Worm (Caenorhabditis elegans) whole organism, young adult: ENCODE results near the gene T07A9.12.
A peak's percentile ranks its signal among the peaks of the same experiment; 100 is the strongest.

ENCODE experiments used
- B0019.2 ChIP-seq: fragments of 200-800 bp; sonication (Bioruptor generic); conservative IDR thresholded peaks from 2 replicates; pipeline ENCODE4 v1.3.6; 2022; ENCODE audit warnings: missing genetic modification reagents, missing genetic modification characterization, missing compliant biosample characterization
- B0336.3 ChIP-seq: fragments of 200-800 bp; sonication (Bioruptor generic); IDR thresholded peaks from 2 replicates; pipeline ENCODE4 v1.3.6; 2022; ENCODE audit warnings: missing genetic modification characterization, missing compliant biosample characterization
- F10E7.11 ChIP-seq: sonication (generic microtip); optimal IDR thresholded peaks from 2 replicates; lab custom pipeline; 2017; ENCODE audit warnings: mild to moderate bottlenecking, missing genetic modification characterization, moderate library complexity, missing compliant biosample characterization
- K12H6.12 ChIP-seq: fragments of 200-800 bp; sonication (Bioruptor generic); optimal IDR thresholded peaks from 2 replicates; lab custom pipeline; 2018; ENCODE audit warnings: mild to moderate bottlenecking, missing genetic modification characterization, missing compliant biosample characterization
- Y67H2A.10 ChIP-seq: fragments of 200-800 bp; sonication (Bioruptor generic); conservative IDR thresholded peaks from 2 replicates; pipeline ENCODE4 v1.3.6; 2022; ENCODE audit warnings: missing genetic modification reagents, missing genetic modification characterization, missing compliant biosample characterization
- aptf-2 ChIP-seq: fragments of 200-800 bp; sonication (Bioruptor generic); conservative IDR thresholded peaks from 2 replicates; pipeline ENCODE4 v1.3.6; 2022; ENCODE audit warnings: missing genetic modification reagents, missing genetic modification characterization, missing compliant biosample characterization
- athp-1 ChIP-seq: sonication (generic microtip); optimal IDR thresholded peaks from 2 replicates; lab custom pipeline; 2017; ENCODE audit warnings: mild to moderate bottlenecking, missing genetic modification characterization, missing compliant biosample characterization
- bed-1 ChIP-seq: fragments of 200-800 bp; sonication (Bioruptor generic); IDR thresholded peaks from 2 replicates; pipeline ENCODE4 v1.3.6; 2022; ENCODE audit warnings: missing genetic modification reagents, missing genetic modification characterization, missing compliant biosample characterization
- bed-2 ChIP-seq: fragments of 200-800 bp; sonication (Bioruptor generic); IDR thresholded peaks from 2 replicates; pipeline ENCODE4 v1.3.6; 2022; ENCODE audit warnings: missing genetic modification reagents, missing genetic modification characterization, missing compliant biosample characterization
- ccch-3 ChIP-seq: fragments of 200-800 bp; sonication (Bioruptor generic); optimal IDR thresholded peaks from 2 replicates; lab custom pipeline; 2018; ENCODE audit warnings: mild to moderate bottlenecking, missing genetic modification characterization, missing compliant biosample characterization
- ceh-40 ChIP-seq: fragments of 200-800 bp; sonication (Bioruptor generic); IDR thresholded peaks from 2 replicates; pipeline ENCODE4 v1.3.6; 2022; ENCODE audit warnings: missing genetic modification characterization, missing compliant biosample characterization
- efl-1 ChIP-seq: fragments of 150-350 bp; optimal IDR thresholded peaks from 2 replicates; lab custom pipeline; 2014; ENCODE audit warnings: missing biosample characterization, missing genetic modification reagents, missing genetic modification characterization
- egl-44 ChIP-seq: fragments of 200-800 bp; sonication (Bioruptor generic); IDR thresholded peaks from 2 replicates; pipeline ENCODE4 v1.3.6; 2022; ENCODE audit warnings: missing genetic modification reagents, missing genetic modification characterization, missing compliant biosample characterization
- ekl-4 ChIP-seq: fragments of 200-800 bp; sonication (Bioruptor generic); IDR thresholded peaks from 2 replicates; pipeline ENCODE4 v1.3.6; 2022; ENCODE audit warnings: missing genetic modification reagents, missing genetic modification characterization, missing compliant biosample characterization
- ets-4 ChIP-seq: fragments of 200-800 bp; sonication (Bioruptor generic); optimal IDR thresholded peaks from 2 replicates; lab custom pipeline; 2018; ENCODE audit warnings: mild to moderate bottlenecking, missing genetic modification characterization, missing compliant biosample characterization
- hmg-20 ChIP-seq: fragments of 200-800 bp; sonication (Bioruptor generic); IDR thresholded peaks from 2 replicates; pipeline ENCODE4 v1.3.6; 2022; ENCODE audit warnings: missing genetic modification reagents, missing genetic modification characterization, missing compliant biosample characterization
- hrde-1 ChIP-seq: sonication (generic microtip); optimal IDR thresholded peaks from 2 replicates; lab custom pipeline; 2016; ENCODE audit warnings: missing genetic modification characterization, mild to moderate bottlenecking, missing compliant biosample characterization, moderate library complexity, missing genotype, missing genetic modification reagents, borderline replicate concordance
- let-526 ChIP-seq: fragments of 200-800 bp; sonication (Bioruptor generic); IDR thresholded peaks from 2 replicates; pipeline ENCODE4 v1.3.6; 2022; ENCODE audit warnings: missing genetic modification reagents, missing genetic modification characterization, missing compliant biosample characterization
- let-607 ChIP-seq, 2 experiments: fragments of 200-800 bp in 1 of 2; sonication (Bioruptor generic) in 1 of 2; sonication (generic microtip) in 1 of 2; optimal IDR thresholded peaks; 2 replicates each; lab custom pipeline; 2016 to 2018; ENCODE audit warnings: mild to moderate bottlenecking in 2 of 2, missing compliant biosample characterization in 2 of 2, missing genetic modification characterization in 2 of 2, moderate library complexity in 2 of 2, missing genotype in 1 of 2
- lin-40 ChIP-seq: sonication (generic microtip); optimal IDR thresholded peaks from 2 replicates; lab custom pipeline; 2016; ENCODE audit warnings: missing genetic modification characterization, mild to moderate bottlenecking, missing compliant biosample characterization, missing genotype, missing genetic modification reagents
- lir-1 ChIP-seq: fragments of 200-800 bp; sonication (Bioruptor generic); conservative IDR thresholded peaks from 2 replicates; pipeline ENCODE4 v1.3.6; 2022; ENCODE audit warnings: missing genetic modification reagents, missing genetic modification characterization, missing compliant biosample characterization
- lsl-1 ChIP-seq: fragments of 200-800 bp; sonication (Bioruptor generic); optimal IDR thresholded peaks from 2 replicates; lab custom pipeline; 2018; ENCODE audit warnings: mild to moderate bottlenecking, missing genetic modification characterization, moderate library complexity, missing compliant biosample characterization
- madf-3 ChIP-seq: fragments of 200-800 bp; sonication (Bioruptor generic); IDR thresholded peaks from 2 replicates; pipeline ENCODE4 v1.3.6; 2022; ENCODE audit warnings: missing genetic modification reagents, missing genetic modification characterization, missing compliant biosample characterization
- madf-6 ChIP-seq: fragments of 200-800 bp; sonication (Bioruptor generic); IDR thresholded peaks from 2 replicates; pipeline ENCODE4 v1.3.6; 2022; ENCODE audit warnings: missing genetic modification reagents, missing genetic modification characterization, missing compliant biosample characterization
- mcd-1 ChIP-seq: fragments of 200-800 bp; sonication (Bioruptor generic); IDR thresholded peaks from 2 replicates; pipeline ENCODE4 v1.3.6; 2022; ENCODE audit warnings: missing genetic modification reagents, missing genetic modification characterization, missing compliant biosample characterization
- mel-28 ChIP-seq: sonication (generic microtip); optimal IDR thresholded peaks from 2 replicates; lab custom pipeline; 2016; ENCODE audit warnings: borderline replicate concordance, mild to moderate bottlenecking, missing genetic modification characterization, missing compliant biosample characterization
- nhr-80 ChIP-seq: sonication (generic microtip); optimal IDR thresholded peaks from 2 replicates; lab custom pipeline; 2016; ENCODE audit warnings: missing genetic modification characterization, missing compliant biosample characterization
- pbrm-1 ChIP-seq: fragments of 200-800 bp; sonication (Bioruptor generic); IDR thresholded peaks from 2 replicates; pipeline ENCODE4 v1.3.6; 2022; ENCODE audit warnings: missing genetic modification reagents, missing genetic modification characterization, missing compliant biosample characterization
- pha-4 ChIP-seq: fragments of 150-350 bp; sonication (generic microtip); optimal IDR thresholded peaks from 2 replicates; lab custom pipeline; 2014; ENCODE audit warnings: missing biosample characterization, missing genetic modification reagents, missing genetic modification characterization
- rec-8 ChIP-seq, 2 experiments: sonication (generic microtip); optimal IDR thresholded peaks; 2 replicates each; lab custom pipeline; 2016; ENCODE audit warnings: mild to moderate bottlenecking in 2 of 2, missing genetic modification characterization in 2 of 2, missing genetic modification reagents in 2 of 2, missing genotype in 2 of 2, missing biosample characterization in 1 of 2, missing compliant biosample characterization in 1 of 2, moderate library complexity in 1 of 2
- sdz-38 ChIP-seq: sonication (generic microtip); optimal IDR thresholded peaks from 2 replicates; lab custom pipeline; 2016; ENCODE audit warnings: missing genotype, missing genetic modification characterization, missing compliant biosample characterization
- sea-2 ChIP-seq: fragments of 200-800 bp; sonication (Bioruptor generic); IDR thresholded peaks from 2 replicates; pipeline ENCODE4 v1.3.6; 2022; ENCODE audit warnings: missing genetic modification characterization, missing compliant biosample characterization
- snpc-1.3 ChIP-seq: sonication (generic microtip); optimal IDR thresholded peaks from 2 replicates; lab custom pipeline; 2017; ENCODE audit warnings: missing genetic modification characterization, mild to moderate bottlenecking, missing compliant biosample characterization, antibody characterized with exemption, moderate library complexity, missing genotype, missing genetic modification reagents; ENCODE audit not compliant: insufficient read depth
- tlf-1 ChIP-seq: fragments of 200-800 bp; sonication (Bioruptor generic); optimal IDR thresholded peaks from 2 replicates; lab custom pipeline; 2018; ENCODE audit warnings: mild to moderate bottlenecking, missing genetic modification characterization, missing compliant biosample characterization
- xnd-1 ChIP-seq: sonication (generic microtip); optimal IDR thresholded peaks from 2 replicates; lab custom pipeline; 2016; ENCODE audit warnings: missing genotype, missing genetic modification reagents, missing genetic modification characterization, missing compliant biosample characterization
- zim-3 ChIP-seq: sonication (generic microtip); optimal IDR thresholded peaks from 2 replicates; lab custom pipeline; 2017; ENCODE audit warnings: mild to moderate bottlenecking, missing genetic modification characterization, moderate library complexity, missing compliant biosample characterization
- ztf-28 ChIP-seq: fragments of 200-800 bp; sonication (Bioruptor generic); IDR thresholded peaks from 2 replicates; pipeline ENCODE4 v1.3.6; 2022; ENCODE audit warnings: missing genetic modification reagents, missing genetic modification characterization, missing compliant biosample characterization
- ztf-6 ChIP-seq: fragments of 200-800 bp; sonication (Bioruptor generic); IDR thresholded peaks from 2 replicates; pipeline ENCODE4 v1.3.6; 2022; ENCODE audit warnings: missing genetic modification reagents, missing genetic modification characterization, missing compliant biosample characterization

T07A9.12 gene

ce11 chrIV:427100-427908, 16.6 kb downstream of the T07A9.12 start (continued):
- TF ChIP-seq Y67H2A.10 (GFP tag; lab: Robert Waterston, UW) (no peak), pbrm-1 (GFP tag; lab: Robert Waterston, UW) (peak; percentile 9; the same call in 1 of the 2 replicates), sea-2 (GFP tag; lab: Robert Waterston, UW) (no peak)

ce11 chrIV:428869-429268, 18.2 kb downstream of the T07A9.12 start, which contains the start of gene Y66H1A.5:
Gene Y66H1A.5, minus strand, starts transcription at chrIV:429133.
- TF ChIP-seq madf-3 = 0 out of 2 replicates have a peak, but pooled peaks have one; percentile 53
- TF ChIP-seq lir-1 (GFP tag; lab: Robert Waterston, UW) = no peak
- TF ChIP-seq bed-2 (GFP tag; lab: Robert Waterston, UW) = no peak
- no peak for TF ChIP-seq ceh-40 (GFP tag; lab: Robert Waterston, UW)
- peak; percentile 50 for TF ChIP-seq nhr-80 (tag; lab: Kevin White, UChicago)
- TF ChIP-seq tlf-1 = peak; percentile 37
- TF ChIP-seq F10E7.11 (tag; lab: Kevin White, UChicago) = no peak
- TF ChIP-seq let-607 (tag; optimal IDR thresholded peaks at IDR 0.05; lab: Kevin White, UChicago) = peak in 1 of 2 experiments; percentile 16
- TF ChIP-seq sdz-38 (tag; lab: Kevin White, UChicago) = no peak
- no peak for TF ChIP-seq bed-1
- TF ChIP-seq rec-8 (tag; optimal IDR thresholded peaks at IDR 0.05; lab: Kevin White, UChicago) = no peak
- no peak for TF ChIP-seq lsl-1 (GFP tag; lab: Kevin White, UChicago)

ce11 chrIV:438384-438783, 27.7 kb downstream of the T07A9.12 start:
- TF ChIP-seq ztf-28 (GFP tag; lab: Robert Waterston, UW) = no peak
- no peak for TF ChIP-seq ccch-3 (GFP tag; lab: Kevin White, UChicago)
- TF ChIP-seq mel-28 (tag; lab: Kevin White, UChicago) = no peak
- no peak for TF ChIP-seq ets-4 (GFP tag; lab: Kevin White, UChicago)
- no peak for TF ChIP-seq egl-44 (GFP tag; lab: Robert Waterston, UW)
- no peak for TF ChIP-seq mcd-1 (GFP tag; lab: Robert Waterston, UW)
- TF ChIP-seq zim-3 (tag; lab: Kevin White, UChicago) = no peak

- TF ChIP-seq hrde-1 (tag; lab: Kevin White, UChicago) (no peak), nhr-80 (tag; lab: Kevin White, UChicago) (peak; percentile 83), pha-4 (tag; lab: Kevin White, UChicago) (peak; percentile 58)
Measured at ce11 chrIV:440509-440908, 29.8 kb downstream of the T07A9.12 start, which contains the start of gene hum-8. Gene hum-8, minus strand, starts transcription at chrIV:440554.

- TF ChIP-seq xnd-1 (no peak), snpc-1.3 (tag; lab: Kevin White, UChicago) (peak; percentile 33), madf-6 (GFP tag; lab: Robert Waterston, UW) (0 out of 2 replicates have a peak, but pooled peaks have one; percentile 27), lin-40 (tag; lab: Kevin White, UChicago) (peak; percentile 79), B0336.3 (GFP tag; lab: Robert Waterston, UW) (peak; percentile 40; the same call in 1 of the 2 replicates), pbrm-1 (GFP tag; lab: Robert Waterston, UW) (peak; percentile 47; the same call in 1 of the 2 replicates), let-526 (GFP tag; lab: Robert Waterston, UW) (no peak), ztf-6 (GFP tag; lab: Robert Waterston, UW) (0 out of 2 replicates have a peak, but pooled peaks have one; percentile 11), zim-3 (tag; lab: Kevin White, UChicago) (no peak), ekl-4 (GFP tag; lab: Robert Waterston, UW) (no peak), let-607 (tag; optimal IDR thresholded peaks at IDR 0.05; lab: Kevin White, UChicago) (peak in 1 of 2 experiments; percentile 72), B0019.2 (GFP tag; lab: Robert Waterston, UW) (0 out of 2 replicates have a peak, but pooled peaks have one; percentile 9), hmg-20 (GFP tag; lab: Robert Waterston, UW) (no peak), efl-1 (peak; percentile 69), K12H6.12 (tag; lab: Kevin White, UChicago) (peak; percentile 29), aptf-2 (0 out of 2 replicates have a peak, but pooled peaks have one; percentile 8), athp-1 (tag; lab: Kevin White, UChicago) (peak; percentile 49)
Measured at ce11 chrIV:443622-444021, 33.0 kb downstream of the T07A9.12 start, which contains the start of gene mrpl-55. Gene mrpl-55, plus strand, starts transcription at chrIV:443985.
